Worm (Caenorhabditis elegans): Measurements from ENCODE around the gene R08D7.5.

The R08D7.5 gene

DNA sequence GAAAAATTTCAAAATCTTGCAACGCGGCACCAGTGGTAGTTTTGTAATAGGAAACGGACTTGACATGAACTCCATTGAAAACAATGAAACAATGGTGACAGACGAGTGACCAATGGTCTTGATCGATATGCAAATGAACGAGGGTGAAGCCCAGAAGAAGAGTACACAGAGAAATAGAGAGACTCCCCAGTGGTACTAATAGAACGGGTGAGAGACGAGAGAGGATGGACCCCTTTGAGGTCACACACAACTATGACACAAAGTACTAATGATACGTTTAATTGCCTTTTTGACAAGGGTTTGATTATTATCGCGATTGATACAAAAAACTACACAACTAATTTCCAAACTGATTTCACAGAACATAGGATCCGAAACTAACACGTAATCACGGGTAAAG is 36.1 kb downstream of the R08D7.5 start, which contains the start of gene F59B2.8:
TSS of gene F59B2.8 (minus strand) at position 151 of the 400 bp plus-strand sequence.
- TF ChIP-seq egrh-3 (GFP tag; IDR thresholded peaks at IDR 0.05) (no peak), lin-40 (tag; optimal IDR thresholded peaks at IDR 0.05) (no peak), tbx-9 (tag; optimal IDR thresholded peaks at IDR 0.05; ENCODE audit: borderline replicate concordance) (no peak), atf-7 (tag; optimal IDR thresholded peaks at IDR 0.05) (no peak), xnd-1 (tag; optimal IDR thresholded peaks at IDR 0.05) (no peak), rec-8 (tag; optimal IDR thresholded peaks at IDR 0.05) (no peak), Y67H2A.10 (GFP tag; conservative IDR thresholded peaks at IDR 0.05) (no peak), hlh-12 (tag; optimal IDR thresholded peaks at IDR 0.05) (no peak), K11D2.4 (GFP tag; IDR thresholded peaks at IDR 0.05) (no peak)

ce11 chrIII:9012309-9012708 is 38.4 kb downstream of the R08D7.5 start, which contains the start of gene F59B2.9:
Gene F59B2.9, minus strand, starts transcription at chrIII:9012409.
- TF ChIP-seq dpff-1 (tag; optimal IDR thresholded peaks at IDR 0.05): no peak
- TF ChIP-seq F57A8.1 (GFP tag; optimal IDR thresholded peaks at IDR 0.05): no peak
- no peak for TF ChIP-seq snpc-3.4 (tag; optimal IDR thresholded peaks at IDR 0.05)
- no peak for TF ChIP-seq egl-44 (GFP tag; IDR thresholded peaks at IDR 0.05)
- TF ChIP-seq cebp-2 (GFP tag; IDR thresholded peaks at IDR 0.05): no peak
- TF ChIP-seq Y95B8A.8 (GFP tag; IDR thresholded peaks at IDR 0.05): no peak
- TF ChIP-seq lag-1 (GFP tag; IDR thresholded peaks at IDR 0.05): no peak
- no peak for TF ChIP-seq attf-5 (GFP tag; optimal IDR thresholded peaks at IDR 0.05)
- no peak for TF ChIP-seq attf-6 (GFP tag; IDR thresholded peaks at IDR 0.05)
- TF ChIP-seq tlf-1 (GFP tag; optimal IDR thresholded peaks at IDR 0.05): no peak
- no peak for TF ChIP-seq F33H1.4 (GFP tag; IDR thresholded peaks at IDR 0.05)
- no peak for TF ChIP-seq madf-8 (GFP tag; conservative IDR thresholded peaks at IDR 0.05)
- no peak for TF ChIP-seq F49E8.2 (tag; optimal IDR thresholded peaks at IDR 0.05; ENCODE audit: insufficient read depth)
- no peak for TF ChIP-seq pha-4 (tag; optimal IDR thresholded peaks at IDR 0.05)
- no peak for TF ChIP-seq ztf-25 (GFP tag; IDR thresholded peaks at IDR 0.05)

DNA sequence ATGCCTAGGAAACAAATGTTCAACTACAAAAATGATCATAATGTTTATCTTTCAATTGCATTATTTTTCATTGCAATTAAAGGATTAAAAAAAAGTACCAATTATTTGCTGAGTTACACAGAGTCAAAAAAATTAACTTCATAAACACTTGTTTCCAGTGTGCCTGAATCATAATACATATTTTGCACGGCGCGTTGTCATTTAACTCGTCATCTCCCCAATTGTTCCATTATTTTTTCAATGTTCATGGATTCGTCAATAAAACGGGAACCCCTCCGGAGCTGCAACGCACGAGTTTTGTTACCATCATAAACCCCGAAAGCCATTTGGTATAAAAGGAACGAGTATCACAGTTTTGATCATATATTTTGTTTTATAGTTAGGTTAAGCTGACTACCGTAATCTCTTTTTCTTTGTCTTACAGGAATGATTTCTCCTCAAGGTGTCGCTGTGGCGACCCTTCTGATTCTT is 43.3 kb downstream of the R08D7.5 start, which contains the start of gene F59B2.12:
TSS of gene F59B2.12 (plus strand) at position 421 of the 471 bp plus-strand sequence.
- no peak for TF ChIP-seq Y53F4B.3 (GFP tag; IDR thresholded peaks at IDR 0.05)
- no peak for TF ChIP-seq madf-3 (GFP tag; IDR thresholded peaks at IDR 0.05)
- TF ChIP-seq F33H1.4 (GFP tag; IDR thresholded peaks at IDR 0.05): no peak
- no peak for TF ChIP-seq ccch-3 (GFP tag; optimal IDR thresholded peaks at IDR 0.05)
- TF ChIP-seq F55B11.4 (tag; optimal IDR thresholded peaks at IDR 0.05; ENCODE audit: borderline replicate concordance, insufficient read depth): no peak

DNA sequence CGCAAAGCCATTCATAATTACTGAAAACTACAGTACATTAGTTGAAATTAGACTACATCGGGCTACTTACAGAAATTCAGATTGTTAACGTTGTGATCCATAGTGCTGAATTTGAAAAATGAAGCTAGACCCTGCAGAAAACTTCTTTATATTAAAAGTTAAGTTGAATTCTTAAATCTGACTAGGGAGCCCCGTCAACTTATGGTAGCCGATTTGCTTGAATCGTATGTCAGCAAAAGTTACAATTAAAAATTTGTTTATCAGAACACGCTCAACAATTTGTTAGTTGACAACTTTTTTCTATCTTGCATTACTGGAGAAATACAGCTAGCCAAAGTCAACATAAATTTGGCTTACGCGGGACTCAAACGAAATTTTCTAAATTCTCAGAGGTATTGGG is 48.6 kb downstream of the R08D7.5 start, which contains the start of gene F59B2.14:
TSS of gene F59B2.14 (minus strand) at position 101 of the 400 bp plus-strand sequence.
- TF ChIP-seq ceh-91 (GFP tag; IDR thresholded peaks at IDR 0.05): no peak
- TF ChIP-seq B0019.2 (GFP tag; conservative IDR thresholded peaks at IDR 0.05): no peak
- no peak for TF ChIP-seq ama-1 (optimal IDR thresholded peaks at IDR 0.05)
- no peak for TF ChIP-seq ama-1 (GFP tag; optimal IDR thresholded peaks at IDR 0.05)
- TF ChIP-seq F37B4.10 (GFP tag; IDR thresholded peaks at IDR 0.05): no peak
- no peak for TF ChIP-seq sdz-38 (tag; optimal IDR thresholded peaks at IDR 0.05)
- no peak for TF ChIP-seq sptf-2 (GFP tag; optimal IDR thresholded peaks at IDR 0.05)
- TF ChIP-seq tbp1 (GFP tag; optimal IDR thresholded peaks at IDR 0.05): no peak
- no peak for TF ChIP-seq F55B11.4 (tag; optimal IDR thresholded peaks at IDR 0.05; ENCODE audit: borderline replicate concordance, insufficient read depth)
